Fruit fly (Drosophila melanogaster) whole organism, embryonic: Measurements from ENCODE around the gene kud.

ENCODE experiments used
- Asciz ChIP-seq: fragments of 200-800 bp; sonication (Bioruptor generic); optimal IDR thresholded peaks from 2 replicates; lab custom pipeline; 2017; ENCODE audit warnings: missing biosample characterization, mild to moderate bottlenecking, missing genetic modification characterization, missing genetic modification reagents
- CG10209 ChIP-seq: fragments of 200-800 bp; sonication (Bioruptor generic); optimal IDR thresholded peaks from 3 replicates; lab custom pipeline; 2017; ENCODE audit warnings: missing biosample characterization, mild to moderate bottlenecking, missing genetic modification characterization, missing genetic modification reagents
- CG12104 ChIP-seq: fragments of 200-800 bp; sonication (Bioruptor generic); optimal IDR thresholded peaks from 3 replicates; lab custom pipeline; 2016; ENCODE audit warnings: missing biosample characterization, missing genetic modification characterization
- CG12155 ChIP-seq: fragments of 200-800 bp; sonication (Bioruptor generic); optimal IDR thresholded peaks from 3 replicates; lab custom pipeline; 2016; ENCODE audit warnings: missing biosample characterization, missing genetic modification characterization
- CG12659 ChIP-seq: fragments of 200-800 bp; sonication (Bioruptor generic); optimal IDR thresholded peaks from 3 replicates; lab custom pipeline; 2017; ENCODE audit warnings: mild to moderate bottlenecking, missing biosample characterization, missing genetic modification reagents, missing genetic modification characterization
- CG13296 ChIP-seq: fragments of 200-800 bp; sonication (Bioruptor generic); optimal IDR thresholded peaks from 3 replicates; lab custom pipeline; 2018; ENCODE audit warnings: missing biosample characterization, mild to moderate bottlenecking, missing genetic modification characterization
- CG13424 ChIP-seq: fragments of 200-800 bp; sonication (Bioruptor generic); optimal IDR thresholded peaks from 2 replicates; lab custom pipeline; 2019; ENCODE audit warnings: missing biosample characterization, mild to moderate bottlenecking, missing genetic modification characterization, moderate library complexity
- CG14965 ChIP-seq: fragments of 200-800 bp; sonication (Bioruptor generic); optimal IDR thresholded peaks from 2 replicates; lab custom pipeline; 2016; ENCODE audit warnings: missing biosample characterization, missing genetic modification characterization, borderline replicate concordance
- CG15514 ChIP-seq: fragments of 200-800 bp; sonication (Bioruptor generic); optimal IDR thresholded peaks from 3 replicates; lab custom pipeline; 2017; ENCODE audit warnings: missing biosample characterization, missing genetic modification characterization, mild to moderate bottlenecking, moderate library complexity, missing genetic modification reagents
- CG18262 ChIP-seq: fragments of 200-800 bp; optimal IDR thresholded peaks from 3 replicates; lab custom pipeline; 2019; ENCODE audit warnings: missing biosample characterization, mild to moderate bottlenecking, missing genetic modification characterization, moderate library complexity
- CG2120 ChIP-seq: fragments of 200-800 bp; sonication (Bioruptor generic); optimal IDR thresholded peaks from 3 replicates; lab custom pipeline; 2016; ENCODE audit warnings: missing biosample characterization, missing genetic modification characterization
- CG42726 ChIP-seq: fragments of 200-800 bp; sonication (Bioruptor generic); IDR thresholded peaks from 2 replicates; pipeline ENCODE4 v1.3.6; 2022; ENCODE audit warnings: missing biosample characterization, missing genetic modification characterization; ENCODE audit not compliant: partially characterized antibody
- CG4404 ChIP-seq: fragments of 200-800 bp; sonication (Bioruptor generic); IDR thresholded peaks from 2 replicates; pipeline ENCODE4 v1.3.6; 2022; ENCODE audit warnings: missing biosample characterization, missing genetic modification characterization
- CG5953 ChIP-seq: fragments of 200-800 bp; sonication (Bioruptor generic); IDR thresholded peaks from 2 replicates; pipeline ENCODE4 v1.3.6; 2022; ENCODE audit warnings: missing biosample characterization, missing genetic modification characterization
- CG9817 ChIP-seq: fragments of 200-800 bp; sonication (Bioruptor generic); optimal IDR thresholded peaks from 2 replicates; lab custom pipeline; 2018; ENCODE audit warnings: missing biosample characterization, mild to moderate bottlenecking, missing genetic modification characterization, moderate library complexity
- CTCF ChIP-seq: fragments of 200-800 bp; sonication (Bioruptor generic); optimal IDR thresholded peaks from 2 replicates; lab custom pipeline; 2017; ENCODE audit warnings: missing biosample characterization, mild to moderate bottlenecking, missing genetic modification characterization, moderate library complexity
- Dek ChIP-seq: fragments of 200-800 bp; sonication (Bioruptor generic); optimal IDR thresholded peaks from 3 replicates; lab custom pipeline; 2019; ENCODE audit warnings: missing biosample characterization, mild to moderate bottlenecking, missing genetic modification characterization, moderate library complexity
- Drgx ChIP-seq: fragments of 200-800 bp; sonication (Bioruptor generic); IDR thresholded peaks from 2 replicates; pipeline ENCODE4 v1.3.6; 2022; ENCODE audit warnings: missing biosample characterization, missing genetic modification characterization
- HmgZ ChIP-seq: fragments of 200-800 bp; sonication (Bioruptor generic); optimal IDR thresholded peaks from 2 replicates; lab custom pipeline; 2018; ENCODE audit warnings: missing biosample characterization, mild to moderate bottlenecking, missing genetic modification characterization
- MBD-R2 ChIP-seq: fragments of 200-800 bp; sonication (Bioruptor generic); IDR thresholded peaks from 2 replicates; pipeline ENCODE4 v1.3.6; 2022; ENCODE audit warnings: missing biosample characterization, missing genetic modification characterization
- NC2α ChIP-seq: fragments of 200-800 bp; sonication (Bioruptor generic); optimal IDR thresholded peaks from 2 replicates; lab custom pipeline; 2016; ENCODE audit warnings: missing biosample characterization, missing genetic modification characterization
- NK7.1 ChIP-seq: fragments of 200-800 bp; sonication (Bioruptor generic); optimal IDR thresholded peaks from 3 replicates; lab custom pipeline; 2016; ENCODE audit warnings: missing biosample characterization, missing genetic modification characterization
- NfI ChIP-seq: fragments of 200-800 bp; sonication (Bioruptor generic); optimal IDR thresholded peaks from 3 replicates; lab custom pipeline; 2018; ENCODE audit warnings: missing biosample characterization, mild to moderate bottlenecking, missing genetic modification characterization, moderate library complexity
- Oli ChIP-seq: fragments of 200-800 bp; sonication (Bioruptor generic); optimal IDR thresholded peaks from 2 replicates; lab custom pipeline; 2018; ENCODE audit warnings: missing biosample characterization, mild to moderate bottlenecking, missing genetic modification characterization, moderate library complexity
- Spps ChIP-seq: fragments of 200-800 bp; sonication (Bioruptor generic); optimal IDR thresholded peaks from 2 replicates; lab custom pipeline; 2018; ENCODE audit warnings: missing biosample characterization, mild to moderate bottlenecking, missing genetic modification characterization
- Xrp1 ChIP-seq: fragments of 200-800 bp; sonication (Bioruptor generic); IDR thresholded peaks from 2 replicates; pipeline ENCODE4 v1.3.6; 2022; ENCODE audit warnings: missing biosample characterization, missing genetic modification characterization
- ara ChIP-seq: fragments of 200-800 bp; sonication (Bioruptor generic); IDR thresholded peaks from 2 replicates; pipeline ENCODE4 v1.3.6; 2022; ENCODE audit warnings: missing biosample characterization, missing genetic modification characterization
- ash1 ChIP-seq: fragments of 200-800 bp; sonication (Bioruptor generic); optimal IDR thresholded peaks from 2 replicates; lab custom pipeline; 2018; ENCODE audit warnings: missing biosample characterization, mild to moderate bottlenecking, missing genetic modification characterization
- crp ChIP-seq, 2 experiments: fragments of 200-800 bp; sonication (Bioruptor generic); optimal IDR thresholded peaks; 2 replicates in 1 of 2; 3 replicates in 1 of 2; lab custom pipeline; 2017; ENCODE audit warnings: missing biosample characterization in 2 of 2, missing genetic modification characterization in 2 of 2, mild to moderate bottlenecking in 1 of 2, moderate library complexity in 1 of 2
- cwo ChIP-seq: fragments of 200-800 bp; sonication (Bioruptor generic); optimal IDR thresholded peaks from 3 replicates; lab custom pipeline; 2017; ENCODE audit warnings: missing biosample characterization, missing genetic modification characterization, mild to moderate bottlenecking, moderate library complexity, missing genetic modification reagents
- eyg ChIP-seq: fragments of 200-800 bp; sonication (Bioruptor generic); optimal IDR thresholded peaks from 3 replicates; lab custom pipeline; 2016; ENCODE audit warnings: missing biosample characterization, missing genetic modification characterization
- gcm ChIP-seq: fragments of 200-800 bp; sonication (Bioruptor generic); optimal IDR thresholded peaks from 2 replicates; lab custom pipeline; 2019; ENCODE audit warnings: missing biosample characterization, mild to moderate bottlenecking, missing genetic modification characterization, moderate library complexity
- gt ChIP-seq: fragments of 200-800 bp; sonication (Bioruptor generic); IDR thresholded peaks from 2 replicates; pipeline ENCODE4 v1.3.6; 2022; ENCODE audit warnings: missing biosample characterization, missing genetic modification characterization
- ind ChIP-seq: fragments of 200-800 bp; sonication (Bioruptor generic); optimal IDR thresholded peaks from 3 replicates; lab custom pipeline; 2016; ENCODE audit warnings: missing biosample characterization, missing genetic modification characterization
- lola ChIP-seq, 3 experiments: fragments of >200 bp in 2 of 3; fragments of 200-800 bp in 1 of 3; sonication (Bioruptor generic) in 1 of 3; optimal IDR thresholded peaks; 2 replicates each; lab custom pipeline; 2017 to 2019; ENCODE audit warnings: missing biosample characterization in 3 of 3, missing genetic modification characterization in 3 of 3, mild to moderate bottlenecking in 1 of 3, moderate library complexity in 1 of 3
- mam ChIP-seq: fragments of 200-800 bp; sonication (Bioruptor generic); optimal IDR thresholded peaks from 3 replicates; lab custom pipeline; 2016; ENCODE audit warnings: missing biosample characterization, missing genetic modification characterization
- peb ChIP-seq: fragments of 200-800 bp; sonication (Bioruptor generic); IDR thresholded peaks from 2 replicates; pipeline ENCODE4 v1.3.6; 2022; ENCODE audit warnings: missing biosample characterization, missing genetic modification characterization
- pfk ChIP-seq: fragments of 200-800 bp; sonication (Bioruptor generic); optimal IDR thresholded peaks from 2 replicates; lab custom pipeline; 2018; ENCODE audit warnings: missing biosample characterization, mild to moderate bottlenecking, missing genetic modification characterization, moderate library complexity
- pho ChIP-seq: fragments of 200-800 bp; sonication (Bioruptor generic); optimal IDR thresholded peaks from 2 replicates; lab custom pipeline; 2016; ENCODE audit warnings: missing biosample characterization, missing genetic modification characterization
- pnt ChIP-seq: fragments of 200-800 bp; sonication (Bioruptor generic); optimal IDR thresholded peaks from 3 replicates; lab custom pipeline; 2016; ENCODE audit warnings: missing biosample characterization, missing genetic modification characterization
- pum ChIP-seq: fragments of 200-800 bp; sonication (Bioruptor generic); optimal IDR thresholded peaks from 2 replicates; lab custom pipeline; 2016; ENCODE audit warnings: missing biosample characterization, missing genetic modification characterization
- rib ChIP-seq: fragments of 200-800 bp; sonication (Bioruptor generic); IDR thresholded peaks from 2 replicates; pipeline ENCODE4 v1.3.6; 2022; ENCODE audit warnings: missing biosample characterization, missing genetic modification characterization
- sd ChIP-seq: fragments of 200-800 bp; sonication (Bioruptor generic); optimal IDR thresholded peaks from 3 replicates; lab custom pipeline; 2018; ENCODE audit warnings: missing biosample characterization, mild to moderate bottlenecking, missing genetic modification characterization, moderate library complexity
- sob ChIP-seq: fragments of 200-800 bp; sonication (Bioruptor generic); IDR thresholded peaks from 2 replicates; pipeline ENCODE4 v1.3.6; 2022; ENCODE audit warnings: missing biosample characterization, missing genetic modification characterization
- stwl ChIP-seq: fragments of 200-800 bp; sonication (Bioruptor generic); optimal IDR thresholded peaks from 3 replicates; lab custom pipeline; 2018; ENCODE audit warnings: missing biosample characterization, mild to moderate bottlenecking, missing genetic modification characterization, moderate library complexity
- tgo ChIP-seq: fragments of 200-800 bp; sonication (Bioruptor generic); IDR thresholded peaks from 3 replicates; pipeline ENCODE4 v1.3.6; 2022; ENCODE audit warnings: missing biosample characterization, missing genetic modification characterization
- vvl ChIP-seq: fragments of 200-800 bp; sonication (Bioruptor generic); IDR thresholded peaks from 2 replicates; pipeline ENCODE4 v1.3.6; 2022; ENCODE audit warnings: missing biosample characterization, missing genetic modification characterization
- wdn ChIP-seq: fragments of 200-800 bp; sonication (Bioruptor generic); IDR thresholded peaks from 2 replicates; pipeline ENCODE4 v1.3.6; 2022; ENCODE audit warnings: missing biosample characterization, missing genetic modification characterization
- zen ChIP-seq: fragments of 200-800 bp; sonication (Bioruptor generic); optimal IDR thresholded peaks from 3 replicates; lab custom pipeline; 2018; ENCODE audit warnings: missing biosample characterization, mild to moderate bottlenecking, missing genetic modification characterization, moderate library complexity

The kud gene

dm6 chr3L:16806823-16807325, 37.9 kb downstream of the kud start (continued):
- TF ChIP-seq NC2α (no peak), Dek (tag; lab: Kevin White, UChicago) (peak; percentile 64), CG12659 (GFP tag; lab: Kevin White, UChicago) (peak; percentile 83), Xrp1 (peak; percentile 70), rib (GFP tag; lab: Robert Waterston, UW) (no peak), sd (tag; lab: Kevin White, UChicago) (no peak), CG18262 (tag; lab: Kevin White, UChicago) (peak; percentile 89), CG4404 (GFP tag; lab: Robert Waterston, UW) (peak; percentile 29; the same call in 1 of the 2 replicates), pnt (no peak), CG9817 (tag; lab: Kevin White, UChicago) (peak; percentile 57), ara (no peak; the same call in 1 of the 2 replicates), CG15514 (GFP tag; lab: Kevin White, UChicago) (peak; percentile 26), wdn (0 out of 2 replicates have a peak, but pooled peaks have one; percentile 3), HmgZ (tag; lab: Kevin White, UChicago) (peak; percentile 16), ind (GFP tag; lab: Kevin White, UChicago) (peak; percentile 30), gt (no peak), CG12155 (GFP tag; lab: Kevin White, UChicago) (peak; percentile 53), crp (GFP tag; optimal IDR thresholded peaks at IDR 0.05; lab: Kevin White, UChicago) (peak in 1 of 2 experiments; percentile 10), Drgx (peak; percentile 39; the same call in 1 of the 2 replicates), CG2120 (GFP tag; lab: Kevin White, UChicago) (peak; percentile 42), ash1 (GFP tag; lab: Kevin White, UChicago) (no peak), Oli (peak; percentile 76), CG5953 (GFP tag; lab: Robert Waterston, UW) (0 out of 2 replicates have a peak, but pooled peaks have one; percentile 3), stwl (tag; lab: Kevin White, UChicago) (no peak), NfI (GFP tag; lab: Kevin White, UChicago) (peak; percentile 68), CG13296 (peak; percentile 76), Spps (tag; lab: Kevin White, UChicago) (no peak), peb (GFP tag; lab: Robert Waterston, UW) (no peak), Asciz (GFP tag; lab: Kevin White, UChicago) (peak; percentile 35), CTCF (GFP tag; lab: Kevin White, UChicago) (peak; percentile 34), pho (peak; percentile 20), MBD-R2 (GFP tag; lab: Robert Waterston, UW) (no peak), mam (GFP tag; lab: Kevin White, UChicago) (peak; percentile 34), CG12104 (GFP tag; lab: Kevin White, UChicago) (peak; percentile 70), CG10209 (peak; percentile 78), sob (GFP tag; lab: Robert Waterston, UW) (no peak), tgo (GFP tag; lab: Robert Waterston, UW) (peak; percentile 54; the same call in 1 of the 3 replicates), CG14965 (GFP tag; lab: Kevin White, UChicago) (no peak)

dm6 chr3L:16805806-16806719, 38.7 kb downstream of the kud start:
- TF ChIP-seq zen (tag; lab: Kevin White, UChicago) (no peak), CG42726 (GFP tag; lab: Robert Waterston, UW) (no peak), CG5953 (GFP tag; lab: Robert Waterston, UW) (no peak), vvl (GFP tag; lab: Robert Waterston, UW) (peak; percentile 55), gcm (GFP tag; lab: Kevin White, UChicago) (peak; percentile 13), CG13424 (peak; percentile 48), pfk (GFP tag; lab: Kevin White, UChicago) (no peak), cwo (GFP tag; lab: Kevin White, UChicago) (peak; percentile 54), NK7.1 (GFP tag; lab: Kevin White, UChicago) (no peak), eyg (GFP tag; lab: Kevin White, UChicago) (no peak), Dek (tag; lab: Kevin White, UChicago) (peak; percentile 46), pum (GFP tag; lab: Kevin White, UChicago) (peak; percentile 47), lola (GFP tag; optimal IDR thresholded peaks at IDR 0.05; lab: Kevin White, UChicago) (no peak)
